Fruit fly (Drosophila melanogaster) whole organism, embryonic: ENCODE results near the gene CG43897.
A peak's percentile ranks its signal among the peaks of the same experiment; 100 is the strongest.

Source experiments
- Adf1 ChIP-seq: fragments of 200-800 bp; sonication (Bioruptor generic); IDR thresholded peaks from 2 replicates; pipeline ENCODE4 v1.3.6; 2022; ENCODE audit warnings: missing biosample characterization, missing genetic modification characterization
- Atf6 ChIP-seq: fragments of 200-800 bp; sonication (Bioruptor generic); IDR thresholded peaks from 2 replicates; pipeline ENCODE4 v1.3.6; 2022; ENCODE audit warnings: missing biosample characterization, missing genetic modification characterization
- B-H1 ChIP-seq: fragments of 200-800 bp; sonication (Bioruptor generic); IDR thresholded peaks from 3 replicates; pipeline ENCODE4 v1.3.6; 2022; ENCODE audit warnings: missing biosample characterization, missing genetic modification characterization
- C15 ChIP-seq: fragments of 200-800 bp; sonication (Bioruptor generic); IDR thresholded peaks from 3 replicates; pipeline ENCODE4 v1.3.6; 2022; ENCODE audit warnings: missing biosample characterization, missing genetic modification characterization
- CG1024 ChIP-seq: fragments of 200-800 bp; sonication (Bioruptor generic); IDR thresholded peaks from 2 replicates; pipeline ENCODE4 v1.3.6; 2022; ENCODE audit warnings: missing biosample characterization, missing genetic modification characterization
- CG11504 ChIP-seq: fragments of 200-800 bp; sonication (Bioruptor generic); optimal IDR thresholded peaks from 3 replicates; lab custom pipeline; 2019; ENCODE audit warnings: missing biosample characterization, mild to moderate bottlenecking, missing genetic modification characterization, moderate library complexity
- CG11560 ChIP-seq: fragments of 200-800 bp; sonication (Bioruptor generic); IDR thresholded peaks from 3 replicates; pipeline ENCODE4 v1.3.6; 2022; ENCODE audit warnings: missing biosample characterization, missing genetic modification characterization
- CG15601 ChIP-seq: fragments of 200-800 bp; sonication (Bioruptor generic); optimal IDR thresholded peaks from 3 replicates; lab custom pipeline; 2019; ENCODE audit warnings: missing biosample characterization, mild to moderate bottlenecking, missing genetic modification characterization, moderate library complexity
- CG16779 ChIP-seq: fragments of 200-800 bp; sonication (Bioruptor generic); IDR thresholded peaks from 2 replicates; pipeline ENCODE4 v1.3.6; 2022; ENCODE audit warnings: missing biosample characterization, missing genetic modification characterization
- CG17361 ChIP-seq: fragments of 200-800 bp; sonication (Bioruptor generic); IDR thresholded peaks from 3 replicates; pipeline ENCODE4 v1.3.6; 2022; ENCODE audit warnings: missing biosample characterization, missing genetic modification characterization
- CG17802 ChIP-seq: fragments of 200-800 bp; sonication (Bioruptor generic); optimal IDR thresholded peaks from 2 replicates; lab custom pipeline; 2018; ENCODE audit warnings: missing biosample characterization, mild to moderate bottlenecking, missing genetic modification characterization, moderate library complexity
- CG18262 ChIP-seq: fragments of 200-800 bp; optimal IDR thresholded peaks from 3 replicates; lab custom pipeline; 2019; ENCODE audit warnings: missing biosample characterization, mild to moderate bottlenecking, missing genetic modification characterization, moderate library complexity
- CG18764 ChIP-seq: fragments of 200-800 bp; sonication (Bioruptor generic); optimal IDR thresholded peaks from 3 replicates; lab custom pipeline; 2016; ENCODE audit warnings: missing biosample characterization, missing genetic modification characterization
- CG2116 ChIP-seq: fragments of 200-800 bp; sonication (Bioruptor generic); optimal IDR thresholded peaks from 3 replicates; lab custom pipeline; 2018; ENCODE audit warnings: missing biosample characterization, mild to moderate bottlenecking, missing genetic modification characterization
- CG31365 ChIP-seq: fragments of 200-800 bp; sonication (Bioruptor generic); optimal IDR thresholded peaks from 2 replicates; lab custom pipeline; 2018; ENCODE audit warnings: missing biosample characterization, mild to moderate bottlenecking, missing genetic modification characterization
- CG32767 ChIP-seq: fragments of 200-800 bp; sonication (Bioruptor generic); IDR thresholded peaks from 2 replicates; pipeline ENCODE4 v1.3.6; 2022; ENCODE audit warnings: missing biosample characterization, missing genetic modification characterization
- CG33557 ChIP-seq: fragments of 200-800 bp; sonication (Bioruptor generic); optimal IDR thresholded peaks from 2 replicates; lab custom pipeline; 2019; ENCODE audit warnings: missing biosample characterization, mild to moderate bottlenecking, missing genetic modification characterization, moderate library complexity
- CG34224 ChIP-seq: fragments of 200-800 bp; sonication (Bioruptor generic); IDR thresholded peaks from 3 replicates; pipeline ENCODE4 v1.3.6; 2022; ENCODE audit warnings: missing biosample characterization, missing genetic modification characterization; ENCODE audit not compliant: partially characterized antibody
- CG4328 ChIP-seq: fragments of 200-800 bp; sonication (Bioruptor generic); optimal IDR thresholded peaks from 3 replicates; lab custom pipeline; 2017; ENCODE audit warnings: missing biosample characterization, missing genetic modification reagents, missing genetic modification characterization
- CG4424 ChIP-seq: fragments of 200-800 bp; sonication (Bioruptor generic); optimal IDR thresholded peaks from 3 replicates; lab custom pipeline; 2016; ENCODE audit warnings: missing biosample characterization, missing genetic modification characterization
- CG8924 ChIP-seq: fragments of 200-800 bp; optimal IDR thresholded peaks from 3 replicates; lab custom pipeline; 2019; ENCODE audit warnings: missing biosample characterization, mild to moderate bottlenecking, missing genetic modification characterization, moderate library complexity
- CG9437 ChIP-seq: fragments of 200-800 bp; sonication (Bioruptor generic); optimal IDR thresholded peaks from 2 replicates; lab custom pipeline; 2018; ENCODE audit warnings: missing biosample characterization, mild to moderate bottlenecking, missing genetic modification characterization
- D19A ChIP-seq: fragments of 200-800 bp; optimal IDR thresholded peaks from 3 replicates; lab custom pipeline; 2019; ENCODE audit warnings: missing biosample characterization, mild to moderate bottlenecking, missing genetic modification characterization, moderate library complexity
- Dek ChIP-seq: fragments of 200-800 bp; sonication (Bioruptor generic); optimal IDR thresholded peaks from 3 replicates; lab custom pipeline; 2019; ENCODE audit warnings: missing biosample characterization, mild to moderate bottlenecking, missing genetic modification characterization, moderate library complexity
- Dip2 ChIP-seq: fragments of 200-800 bp; sonication (Bioruptor generic); IDR thresholded peaks from 2 replicates; pipeline ENCODE4 v1.3.6; 2022; ENCODE audit warnings: missing biosample characterization, missing genetic modification characterization
- Doc2 ChIP-seq: fragments of 200-800 bp; sonication (Bioruptor generic); IDR thresholded peaks from 2 replicates; pipeline ENCODE4 v1.3.6; 2022; ENCODE audit warnings: missing biosample characterization, missing genetic modification characterization
- GATAe ChIP-seq: fragments of 200-800 bp; sonication (Bioruptor generic); conservative IDR thresholded peaks from 2 replicates; pipeline ENCODE4 v1.3.6; 2022; ENCODE audit warnings: missing biosample characterization, missing genetic modification characterization
- Gsc ChIP-seq: fragments of 200-800 bp; sonication (Bioruptor generic); IDR thresholded peaks from 2 replicates; pipeline ENCODE4 v1.3.6; 2022; ENCODE audit warnings: missing biosample characterization, missing genetic modification characterization
- HLHmδ ChIP-seq: fragments of 200-800 bp; sonication (Bioruptor generic); optimal IDR thresholded peaks from 2 replicates; lab custom pipeline; 2018; ENCODE audit warnings: missing biosample characterization, mild to moderate bottlenecking, missing genetic modification characterization, moderate library complexity
- Hmr ChIP-seq: fragments of 200-800 bp; sonication (Bioruptor generic); optimal IDR thresholded peaks from 3 replicates; lab custom pipeline; 2017; ENCODE audit warnings: mild to moderate bottlenecking, missing biosample characterization, missing genetic modification reagents, missing genetic modification characterization
- Lim3 ChIP-seq: fragments of 200-800 bp; sonication (Bioruptor generic); IDR thresholded peaks from 2 replicates; pipeline ENCODE4 v1.3.6; 2022; ENCODE audit warnings: missing biosample characterization, missing genetic modification characterization
- Med ChIP-seq: fragments of 200-800 bp; sonication (Bioruptor generic); peaks from one replicate; lab custom pipeline; 2016; ENCODE audit warnings: missing biosample characterization, missing genetic modification characterization, mild to moderate bottlenecking, inconsistent platforms, moderate library complexity
- NC2α ChIP-seq: fragments of 200-800 bp; sonication (Bioruptor generic); optimal IDR thresholded peaks from 2 replicates; lab custom pipeline; 2016; ENCODE audit warnings: missing biosample characterization, missing genetic modification characterization
- Sox100B ChIP-seq: fragments of 200-800 bp; sonication (Bioruptor generic); optimal IDR thresholded peaks from 3 replicates; lab custom pipeline; 2018; ENCODE audit warnings: missing biosample characterization, mild to moderate bottlenecking, missing genetic modification characterization
- Spps ChIP-seq: fragments of 200-800 bp; sonication (Bioruptor generic); optimal IDR thresholded peaks from 2 replicates; lab custom pipeline; 2018; ENCODE audit warnings: missing biosample characterization, mild to moderate bottlenecking, missing genetic modification characterization
- Sry-β ChIP-seq: fragments of 200-800 bp; sonication (Bioruptor generic); optimal IDR thresholded peaks from 2 replicates; lab custom pipeline; 2018; ENCODE audit warnings: missing biosample characterization, mild to moderate bottlenecking, missing genetic modification characterization, moderate library complexity
- ato ChIP-seq: fragments of 200-800 bp; sonication (Bioruptor generic); IDR thresholded peaks from 2 replicates; pipeline ENCODE4 v1.3.6; 2022; ENCODE audit warnings: missing biosample characterization, missing genetic modification characterization; ENCODE audit not compliant: partially characterized antibody
- cg ChIP-seq: fragments of 200-800 bp; sonication (Bioruptor generic); optimal IDR thresholded peaks from 3 replicates; lab custom pipeline; 2019; ENCODE audit warnings: missing biosample characterization, mild to moderate bottlenecking, missing genetic modification characterization, moderate library complexity
- crol ChIP-seq: fragments of 200-800 bp; sonication (Bioruptor generic); IDR thresholded peaks from 2 replicates; pipeline ENCODE4 v1.3.6; 2022; ENCODE audit warnings: missing biosample characterization, missing genetic modification characterization
- dati ChIP-seq: fragments of 200-800 bp; sonication (Bioruptor generic); IDR thresholded peaks from 2 replicates; pipeline ENCODE4 v1.3.6; 2022; ENCODE audit warnings: missing biosample characterization, missing genetic modification characterization
- dysf ChIP-seq: fragments of 200-800 bp; sonication (Bioruptor generic); IDR thresholded peaks from 3 replicates; pipeline ENCODE4 v1.3.6; 2022; ENCODE audit warnings: missing biosample characterization, missing genetic modification characterization
- esg ChIP-seq: fragments of 200-800 bp; sonication (Bioruptor generic); conservative IDR thresholded peaks from 2 replicates; pipeline ENCODE4 v1.3.6; 2022; ENCODE audit warnings: missing biosample characterization, missing genetic modification characterization
- fru ChIP-seq: fragments of >200 bp; optimal IDR thresholded peaks from 2 replicates; lab custom pipeline; 2017
- gem ChIP-seq: fragments of 200-800 bp; sonication (Bioruptor generic); optimal IDR thresholded peaks from 2 replicates; lab custom pipeline; 2019; ENCODE audit warnings: missing biosample characterization, mild to moderate bottlenecking, missing genetic modification characterization, moderate library complexity
- insv ChIP-seq, 2 experiments: fragments of 200-800 bp; sonication (Bioruptor generic); optimal IDR thresholded peaks; 3 replicates each; lab custom pipeline; 2016 to 2018; ENCODE audit warnings: missing biosample characterization in 2 of 2, missing genetic modification characterization in 2 of 2
- kah ChIP-seq: fragments of 200-800 bp; sonication (Bioruptor generic); optimal IDR thresholded peaks from 2 replicates; lab custom pipeline; 2018; ENCODE audit warnings: missing biosample characterization, mild to moderate bottlenecking, missing genetic modification characterization
- lmd ChIP-seq: fragments of 200-800 bp; sonication (Bioruptor generic); IDR thresholded peaks from 2 replicates; pipeline ENCODE4 v1.3.6; 2022; ENCODE audit warnings: missing biosample characterization, missing genetic modification characterization
- oc ChIP-seq: fragments of 200-800 bp; sonication (Bioruptor generic); optimal IDR thresholded peaks from 2 replicates; lab custom pipeline; 2018; ENCODE audit warnings: missing biosample characterization, mild to moderate bottlenecking, missing genetic modification characterization, moderate library complexity
- pzg ChIP-seq: fragments of 200-800 bp; sonication (Bioruptor generic); optimal IDR thresholded peaks from 3 replicates; lab custom pipeline; 2018; ENCODE audit warnings: missing biosample characterization, mild to moderate bottlenecking, missing genetic modification characterization, moderate library complexity
- run ChIP-seq: fragments of 200-800 bp; sonication (Bioruptor generic); optimal IDR thresholded peaks from 3 replicates; lab custom pipeline; 2018; ENCODE audit warnings: missing biosample characterization, mild to moderate bottlenecking, missing genetic modification characterization
- seq ChIP-seq: fragments of 200-800 bp; sonication (Bioruptor generic); IDR thresholded peaks from 2 replicates; pipeline ENCODE4 v1.3.6; 2022; ENCODE audit warnings: missing biosample characterization, missing genetic modification characterization
- tll ChIP-seq, 2 experiments: fragments of 200-800 bp in 1 of 2; fragments of >200 bp in 1 of 2; sonication (Bioruptor generic) in 1 of 2; optimal IDR thresholded peaks; 2 replicates each; lab custom pipeline; 2017 to 2019; ENCODE audit warnings: missing biosample characterization in 2 of 2, missing genetic modification characterization in 2 of 2, mild to moderate bottlenecking in 1 of 2, moderate library complexity in 1 of 2

CG43897 gene

dm6 chr3L:9836524-9837047 lies 22.9 kb downstream of the CG43897 start, which contains the start of gene I-2 (continued):
- no peak for TF ChIP-seq gem (tag; lab: Kevin White, UChicago)
- TF ChIP-seq kah (GFP tag; lab: Kevin White, UChicago): no peak
- TF ChIP-seq Gsc (GFP tag; lab: Robert Waterston, UW): no peak
- TF ChIP-seq B-H1 (GFP tag; lab: Robert Waterston, UW): no peak
- no peak for TF ChIP-seq dati
- TF ChIP-seq CG33557: no peak
- TF ChIP-seq CG18764 (GFP tag; lab: Kevin White, UChicago): no peak
- no peak for TF ChIP-seq CG4424
- peak; percentile 69 for TF ChIP-seq CG2116 (GFP tag; lab: Kevin White, UChicago)
- TF ChIP-seq Sry-β (GFP tag; lab: Kevin White, UChicago): peak; percentile 1
- TF ChIP-seq Doc2 (GFP tag; lab: Robert Waterston, UW): no peak
- TF ChIP-seq D19A: no peak
- no peak for TF ChIP-seq esg
- TF ChIP-seq CG1024 (GFP tag; lab: Robert Waterston, UW): no peak
- TF ChIP-seq CG17361: no peak
- TF ChIP-seq Dek (tag; lab: Kevin White, UChicago): peak; percentile 10
- no peak for TF ChIP-seq lmd (GFP tag; lab: Robert Waterston, UW)
- TF ChIP-seq dysf (GFP tag; lab: Robert Waterston, UW): no peak
- peak; percentile 80 for TF ChIP-seq pzg
- no peak for TF ChIP-seq Med (GFP tag; lab: Kevin White, UChicago)
- TF ChIP-seq CG18262 (tag; lab: Kevin White, UChicago): no peak
- TF ChIP-seq crol (GFP tag; lab: Robert Waterston, UW): no peak
- no peak for TF ChIP-seq CG4328 (GFP tag; lab: Kevin White, UChicago)
- no peak for TF ChIP-seq CG16779 (GFP tag; lab: Robert Waterston, UW)
- TF ChIP-seq Hmr: no peak
- TF ChIP-seq Spps: no peak
- no peak for TF ChIP-seq CG32767
- TF ChIP-seq CG11560 (tag; lab: Robert Waterston, UW): no peak
- TF ChIP-seq ato (GFP tag; lab: Robert Waterston, UW): peak; percentile 73
- no peak for TF ChIP-seq Sox100B (GFP tag; lab: Kevin White, UChicago)
- TF ChIP-seq CG11504 (tag; lab: Kevin White, UChicago): peak; percentile 45
- no peak for TF ChIP-seq fru (lab: Kevin White, UChicago)
- TF ChIP-seq CG9437 (GFP tag; lab: Kevin White, UChicago): peak; percentile 26
- TF ChIP-seq CG8924 (tag; lab: Kevin White, UChicago): peak; percentile 10
- no peak for TF ChIP-seq Lim3 (GFP tag; lab: Robert Waterston, UW)
- TF ChIP-seq seq: no peak
- TF ChIP-seq CG34224 (GFP tag; lab: Robert Waterston, UW): peak; percentile 82
- no peak for TF ChIP-seq Dip2 (GFP tag; lab: Robert Waterston, UW)
- TF ChIP-seq C15 (GFP tag; lab: Robert Waterston, UW): no peak
- no peak for TF ChIP-seq Adf1
- no peak for TF ChIP-seq CG17802
- no peak for TF ChIP-seq cg (GFP tag; lab: Kevin White, UChicago)
- no peak for TF ChIP-seq HLHmδ
- no peak for TF ChIP-seq insv (GFP tag; optimal IDR thresholded peaks at IDR 0.05; lab: Kevin White, UChicago)
- TF ChIP-seq GATAe: no peak
- no peak for TF ChIP-seq NC2α
- TF ChIP-seq tll (GFP tag; optimal IDR thresholded peaks at IDR 0.05; lab: Kevin White, UChicago): no peak
- no peak for TF ChIP-seq CG31365 (tag; lab: Kevin White, UChicago)
- peak; percentile 44 for TF ChIP-seq CG15601 (tag; lab: Kevin White, UChicago)
- no peak for TF ChIP-seq oc (tag; lab: Kevin White, UChicago)
- no peak for TF ChIP-seq Atf6 (GFP tag; lab: Robert Waterston, UW)
- TF ChIP-seq run (tag; lab: Kevin White, UChicago): no peak
